Fruit fly (Drosophila melanogaster) Kc167 (cell line): Measurements from ENCODE around the gene Osi10a.

Source experiments
- Myc ChIP-seq: fragments of >200 bp; optimal IDR thresholded peaks from 2 replicates; lab custom pipeline; 2017; ENCODE audit warnings: missing external identifiers
- Sin3A ChIP-seq: fragments of >200 bp; optimal IDR thresholded peaks from 2 replicates; lab custom pipeline; 2018; ENCODE audit warnings: missing external identifiers
- h ChIP-seq: fragments of >200 bp; optimal IDR thresholded peaks from 3 replicates; lab custom pipeline; 2018; ENCODE audit warnings: missing external identifiers
- insv ChIP-seq: fragments of >200 bp; optimal IDR thresholded peaks from 3 replicates; lab custom pipeline; 2018; ENCODE audit warnings: missing external identifiers
- psq ChIP-seq: fragments of >200 bp; optimal IDR thresholded peaks from 2 replicates; lab custom pipeline; 2017; ENCODE audit warnings: missing external identifiers
- ttk ChIP-seq: sonication (Bioruptor generic); optimal IDR thresholded peaks from 2 replicates; lab custom pipeline; 2017; ENCODE audit warnings: missing external identifiers

Osi10a gene

DNA sequence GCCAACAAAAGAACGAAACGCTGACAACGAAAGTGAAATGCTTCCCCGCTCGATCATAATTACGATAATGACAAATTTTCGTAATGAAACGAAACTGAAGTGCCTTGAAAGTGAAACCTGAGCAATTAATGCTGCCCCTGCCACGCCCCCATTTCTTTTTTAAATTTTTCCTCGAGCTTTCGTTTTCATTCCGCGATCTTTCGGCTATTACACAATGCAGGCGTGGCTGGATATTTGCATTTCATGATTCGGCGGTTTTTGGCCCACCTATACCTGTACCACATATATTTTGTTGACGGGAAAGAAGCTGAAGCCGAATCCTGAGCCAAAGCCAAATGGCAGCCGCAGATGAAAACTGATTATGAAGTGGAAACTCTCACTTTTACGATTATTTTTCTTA is 23.5 kb upstream of the Osi10a start:
- TF ChIP-seq ttk (lab: Kevin White, UChicago) (no peak), psq (no peak), Sin3A (lab: Kevin White, UChicago) (no peak), h (lab: Kevin White, UChicago) (no peak)

DNA sequence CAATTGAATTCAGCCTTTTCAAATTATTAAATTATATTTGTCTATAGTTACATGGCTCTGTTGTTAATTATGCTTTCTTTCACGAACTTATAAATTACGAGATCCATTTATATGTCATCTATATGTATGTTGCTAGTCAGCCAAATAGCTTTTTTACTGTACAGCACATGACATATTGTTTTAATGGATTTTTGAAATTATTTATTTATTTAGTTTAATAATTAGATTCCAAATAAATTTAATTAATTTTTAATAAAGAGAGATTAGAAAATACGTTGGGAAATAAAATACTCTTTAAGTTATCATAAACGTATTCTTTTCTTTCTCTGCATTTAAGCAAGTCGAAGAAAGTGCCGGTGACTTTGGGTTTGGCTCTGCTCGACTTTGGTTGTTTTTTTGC is 22.5 kb upstream of the Osi10a start:
- TF ChIP-seq insv (lab: Kevin White, UChicago) (no peak), psq (no peak), h (lab: Kevin White, UChicago) (no peak), Sin3A (lab: Kevin White, UChicago) (no peak), Myc (lab: Kevin White, UChicago) (no peak), ttk (lab: Kevin White, UChicago) (no peak)

DNA sequence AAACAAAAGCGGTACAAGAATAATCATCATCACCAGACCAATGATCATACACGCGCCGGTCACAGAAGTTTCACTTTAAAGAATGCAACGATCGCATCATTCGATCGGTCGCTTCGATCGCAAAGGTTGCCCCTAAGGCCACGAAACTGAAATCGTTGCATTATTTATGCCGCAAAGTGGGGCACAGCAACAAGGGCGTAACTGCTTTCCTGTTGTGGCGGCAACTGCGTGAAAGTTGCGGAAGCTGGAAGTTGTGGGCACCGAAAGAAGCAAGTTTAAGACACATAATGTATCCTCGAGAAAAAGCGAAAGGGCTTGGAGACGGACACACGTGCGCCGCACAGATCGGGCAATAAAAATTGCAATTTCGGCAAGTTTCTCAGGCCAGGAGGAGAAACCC is 19.7 kb upstream of the Osi10a start:
- TF ChIP-seq h (lab: Kevin White, UChicago), result no peak
- TF ChIP-seq ttk (lab: Kevin White, UChicago), result no peak

DNA sequence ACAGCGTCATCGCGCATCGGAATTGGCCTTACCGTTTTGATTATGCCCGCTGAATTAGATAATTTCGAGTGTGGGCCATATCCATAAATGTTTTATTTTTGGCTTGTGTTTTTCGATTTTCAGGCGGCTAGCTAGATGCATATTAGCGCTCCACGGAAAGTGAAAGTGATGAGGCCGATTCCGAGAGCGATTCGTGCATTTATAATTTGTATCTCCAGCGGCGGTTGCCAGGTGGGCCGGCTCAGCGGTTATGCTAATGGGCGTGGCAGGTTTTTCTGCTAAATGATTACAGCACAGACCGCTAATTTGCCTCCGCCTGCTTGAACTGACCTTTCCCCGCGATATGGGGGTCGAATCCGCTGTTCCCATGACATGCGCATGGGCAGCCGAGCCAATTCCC is 18.8 kb upstream of the Osi10a start:
- TF ChIP-seq h (lab: Kevin White, UChicago) (no peak), Sin3A (lab: Kevin White, UChicago) (no peak), insv (lab: Kevin White, UChicago) (no peak), psq (no peak), Myc (lab: Kevin White, UChicago) (no peak), ttk (lab: Kevin White, UChicago) (no peak)

DNA sequence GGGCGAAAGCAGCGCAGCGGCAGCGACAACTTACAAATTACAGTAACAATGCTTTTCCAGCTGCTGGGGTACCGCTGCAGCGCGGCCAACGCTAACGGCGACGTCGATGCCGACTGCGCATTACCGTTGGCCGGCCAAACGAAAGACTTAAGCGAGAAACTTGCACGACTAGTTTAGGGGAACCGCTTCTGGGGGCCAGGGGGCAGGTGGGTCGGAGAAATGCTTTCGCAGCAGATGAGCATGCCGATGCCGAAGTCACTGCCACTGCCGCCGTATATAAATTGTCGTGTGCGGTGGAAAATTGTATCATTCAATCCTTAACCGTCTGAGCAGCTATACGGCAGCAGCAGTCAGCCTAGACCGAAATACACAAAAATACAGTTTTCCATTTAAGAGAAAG is 15.1 kb upstream of the Osi10a start, which contains the start of gene Osi7:
Gene Osi7, plus strand, starts transcription at position 301 of the 400 bp plus-strand sequence.
- TF ChIP-seq ttk (lab: Kevin White, UChicago), result no peak
- TF ChIP-seq h (lab: Kevin White, UChicago), result no peak
- no peak for TF ChIP-seq Myc (lab: Kevin White, UChicago)
- no peak for TF ChIP-seq insv (lab: Kevin White, UChicago)
- TF ChIP-seq Sin3A (lab: Kevin White, UChicago), result no peak
- no peak for TF ChIP-seq psq

DNA sequence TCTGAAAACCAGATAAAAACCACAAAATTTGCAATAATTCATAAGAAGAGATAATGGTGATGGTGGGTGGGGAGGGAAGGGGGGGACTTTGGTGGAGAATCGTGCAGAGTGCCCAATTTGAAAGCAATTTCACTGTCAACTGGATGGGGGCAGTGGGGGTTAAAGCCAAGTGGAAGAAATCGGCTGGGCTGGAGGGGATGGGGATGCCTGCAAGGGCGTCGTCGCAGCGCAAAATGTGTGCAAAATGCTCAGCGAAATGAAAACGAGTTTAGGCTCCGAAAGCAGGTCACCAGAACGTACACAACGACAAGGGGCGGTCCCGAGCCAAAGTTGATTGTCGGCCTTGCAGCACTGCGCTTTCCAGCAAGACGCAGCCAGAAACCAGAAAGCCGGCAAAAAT is 10.9 kb upstream of the Osi10a start:
- TF ChIP-seq Myc (lab: Kevin White, UChicago) (no peak), psq (no peak), Sin3A (lab: Kevin White, UChicago) (no peak), h (lab: Kevin White, UChicago) (no peak), ttk (lab: Kevin White, UChicago) (no peak), insv (lab: Kevin White, UChicago) (no peak)

DNA sequence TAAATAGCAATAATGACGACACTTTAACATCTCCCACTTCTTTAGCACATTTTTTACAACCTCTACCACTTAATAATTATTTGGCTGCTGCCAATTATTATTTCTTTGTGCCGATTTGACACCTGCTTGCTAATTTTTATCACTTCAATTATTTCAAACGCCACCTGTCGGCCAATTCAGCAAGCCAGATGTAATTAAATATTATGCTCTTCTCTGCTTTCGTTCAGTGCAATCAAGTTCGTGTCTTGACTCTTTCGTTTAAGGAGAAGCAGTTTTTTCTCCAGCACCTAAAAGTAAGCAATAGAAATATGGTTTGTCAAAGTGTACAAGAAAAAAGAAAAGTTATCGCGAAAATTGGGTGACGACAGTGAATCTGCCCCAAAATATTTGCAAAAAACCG is 9.3 kb upstream of the Osi10a start:
- TF ChIP-seq h (lab: Kevin White, UChicago) (no peak), Myc (lab: Kevin White, UChicago) (no peak), ttk (lab: Kevin White, UChicago) (no peak), psq (no peak), Sin3A (lab: Kevin White, UChicago) (no peak), insv (lab: Kevin White, UChicago) (no peak)

DNA sequence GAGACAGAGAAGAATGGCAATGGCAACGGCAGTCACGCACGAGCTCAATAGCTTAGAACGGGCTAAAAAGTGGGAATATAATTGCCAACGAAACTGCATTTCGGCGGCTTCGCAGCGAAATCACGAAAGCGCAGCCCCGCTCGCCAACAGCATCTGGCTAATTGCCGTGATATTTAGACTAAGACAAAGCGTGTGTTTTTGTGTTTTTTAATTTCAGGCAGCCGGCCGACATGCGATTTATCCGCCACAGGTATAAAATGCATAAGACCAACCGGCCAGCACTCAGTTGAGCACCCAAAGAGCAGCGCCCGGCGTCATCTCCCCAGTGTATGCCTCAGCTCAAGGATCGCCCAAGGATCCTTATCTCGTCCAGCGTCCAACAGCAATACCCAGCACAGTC is 8.9 kb upstream of the Osi10a start, which contains the start of gene Osi8:
Gene Osi8, plus strand, starts transcription at position 301 of the 400 bp plus-strand sequence.
- no peak for TF ChIP-seq Sin3A (lab: Kevin White, UChicago)
- TF ChIP-seq insv (lab: Kevin White, UChicago), result no peak
- TF ChIP-seq Myc (lab: Kevin White, UChicago), result no peak
- TF ChIP-seq psq, result no peak
- no peak for TF ChIP-seq ttk (lab: Kevin White, UChicago)
- TF ChIP-seq h (lab: Kevin White, UChicago), result no peak

DNA sequence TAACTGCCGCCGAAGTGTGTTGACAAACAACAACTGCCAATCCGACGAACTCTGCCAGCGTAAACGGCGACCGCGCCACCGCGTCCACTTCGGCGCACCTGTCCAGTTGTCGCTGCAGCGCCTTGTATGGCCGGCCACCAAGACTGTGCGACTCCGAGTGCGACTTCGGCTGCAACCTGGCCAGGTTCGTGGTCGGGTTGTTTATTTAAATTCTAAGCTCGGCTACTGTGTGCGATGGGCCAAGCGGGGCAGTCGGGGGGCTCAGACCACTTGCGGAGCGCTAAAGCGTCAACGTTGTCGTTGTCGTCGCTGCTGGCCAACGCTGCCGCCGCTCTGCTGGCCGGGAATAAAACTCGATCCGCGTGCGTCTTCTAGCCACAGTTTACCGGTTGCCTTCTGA is 3.9 kb upstream of the Osi10a start, which contains the start of gene Osi9:
Gene Osi9, plus strand, starts transcription at position 375 of the 400 bp plus-strand sequence.
- TF ChIP-seq Myc (lab: Kevin White, UChicago) (no peak), Sin3A (lab: Kevin White, UChicago) (no peak), ttk (lab: Kevin White, UChicago) (no peak), h (lab: Kevin White, UChicago) (no peak), psq (no peak), insv (lab: Kevin White, UChicago) (no peak)

DNA sequence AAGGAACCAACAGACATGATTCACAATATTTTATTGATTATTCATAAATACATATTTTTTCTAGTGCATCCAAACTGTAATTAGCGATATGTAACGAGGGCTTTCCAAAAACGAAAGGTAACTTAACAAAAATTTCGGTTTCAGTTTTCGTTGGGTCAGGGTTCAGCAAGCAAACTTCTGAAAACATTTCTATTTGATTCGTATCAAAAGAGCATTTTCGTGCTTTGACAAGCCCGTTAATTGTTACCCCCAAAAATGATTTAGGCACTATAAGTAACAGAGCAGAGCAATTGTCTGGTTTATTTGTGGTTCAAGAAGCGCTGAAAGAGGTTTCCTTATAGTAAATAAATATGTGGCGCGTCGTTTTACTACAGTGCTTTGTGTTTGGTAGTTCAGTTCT is 2.1 kb downstream of the Osi10a start, which contains the start of gene Osi10b:
Gene Osi10b, plus strand, starts transcription at position 301 of the 400 bp plus-strand sequence.
- TF ChIP-seq psq (no peak), Sin3A (lab: Kevin White, UChicago) (no peak), Myc (lab: Kevin White, UChicago) (no peak), insv (lab: Kevin White, UChicago) (no peak), ttk (lab: Kevin White, UChicago) (no peak), h (lab: Kevin White, UChicago) (no peak)

DNA sequence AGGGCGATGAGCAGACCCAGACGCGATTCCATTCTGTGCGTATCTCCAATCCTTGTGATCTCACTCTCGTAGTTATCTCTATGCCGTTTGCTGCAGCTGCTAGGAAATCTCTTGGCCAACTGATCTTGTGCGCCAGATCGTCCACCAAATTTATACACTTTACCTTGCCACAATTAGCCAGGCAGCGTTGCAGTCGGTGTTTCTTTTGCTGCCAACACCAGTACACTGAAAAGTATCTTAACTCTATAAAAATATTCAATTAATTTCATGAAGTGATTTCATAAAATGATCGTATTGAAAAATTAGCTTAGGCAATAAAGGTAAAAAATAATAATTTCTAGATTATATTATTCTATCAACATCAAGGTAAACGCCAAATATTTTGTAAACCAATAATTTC is 4.9 kb downstream of the Osi10a start, which contains the start of gene Osi11:
Gene Osi11, minus strand, starts transcription at position 101 of the 400 bp plus-strand sequence.
- TF ChIP-seq Myc (lab: Kevin White, UChicago) (no peak), ttk (lab: Kevin White, UChicago) (no peak), Sin3A (lab: Kevin White, UChicago) (no peak), psq (no peak), h (lab: Kevin White, UChicago) (no peak), insv (lab: Kevin White, UChicago) (no peak)

DNA sequence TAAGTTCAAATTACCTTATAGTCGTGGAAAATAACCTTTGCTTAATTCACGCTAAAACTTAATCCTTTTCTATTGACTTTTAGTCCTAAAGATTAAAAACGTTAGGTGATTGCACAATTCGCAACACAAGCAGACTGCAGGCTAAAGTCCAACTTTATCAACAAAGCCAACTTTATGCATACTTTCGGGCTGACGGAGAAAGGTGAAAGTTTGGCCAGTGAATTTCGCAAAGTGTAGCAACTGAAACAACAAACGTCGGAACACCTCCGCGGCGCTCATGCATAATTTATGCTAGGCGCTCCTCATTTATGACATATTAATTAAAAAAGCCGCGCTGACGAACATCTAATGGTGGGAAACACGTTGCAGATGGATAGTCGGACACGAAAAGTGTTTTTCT is 6.2 kb downstream of the Osi10a start:
- TF ChIP-seq psq, result no peak
- TF ChIP-seq h (lab: Kevin White, UChicago), result no peak
- TF ChIP-seq insv (lab: Kevin White, UChicago), result no peak
- no peak for TF ChIP-seq Myc (lab: Kevin White, UChicago)
- no peak for TF ChIP-seq ttk (lab: Kevin White, UChicago)
- no peak for TF ChIP-seq Sin3A (lab: Kevin White, UChicago)
